Fruit fly (Drosophila melanogaster) whole organism, embryonic: ENCODE measurements around the gene CG2540.

ENCODE experiments used
- Atf3 ChIP-seq: fragments of 200-800 bp; sonication (Bioruptor generic); optimal IDR thresholded peaks from 3 replicates; lab custom pipeline; 2016; ENCODE audit warnings: missing biosample characterization, missing genetic modification characterization
- B-H1 ChIP-seq: fragments of 200-800 bp; sonication (Bioruptor generic); IDR thresholded peaks from 3 replicates; pipeline ENCODE4 v1.3.6; 2022; ENCODE audit warnings: missing biosample characterization, missing genetic modification characterization
- Bgb ChIP-seq: fragments of 200-800 bp; sonication (Bioruptor generic); IDR thresholded peaks from 2 replicates; pipeline ENCODE4 v1.3.6; 2022; ENCODE audit warnings: missing biosample characterization, missing genetic modification characterization; ENCODE audit not compliant: partially characterized antibody
- CG10209 ChIP-seq: fragments of 200-800 bp; sonication (Bioruptor generic); optimal IDR thresholded peaks from 3 replicates; lab custom pipeline; 2017; ENCODE audit warnings: missing biosample characterization, mild to moderate bottlenecking, missing genetic modification characterization, missing genetic modification reagents
- CG10543 ChIP-seq: fragments of 200-800 bp; sonication (Bioruptor generic); optimal IDR thresholded peaks from 3 replicates; lab custom pipeline; 2017; ENCODE audit warnings: missing biosample characterization, mild to moderate bottlenecking, missing genetic modification characterization, moderate library complexity
- CG11247 ChIP-seq: fragments of 200-800 bp; sonication (Bioruptor generic); IDR thresholded peaks from 2 replicates; pipeline ENCODE4 v1.3.6; 2022; ENCODE audit warnings: missing biosample characterization, missing genetic modification characterization
- CG11560 ChIP-seq: fragments of 200-800 bp; sonication (Bioruptor generic); IDR thresholded peaks from 3 replicates; pipeline ENCODE4 v1.3.6; 2022; ENCODE audit warnings: missing biosample characterization, missing genetic modification characterization
- CG12155 ChIP-seq: fragments of 200-800 bp; sonication (Bioruptor generic); optimal IDR thresholded peaks from 3 replicates; lab custom pipeline; 2016; ENCODE audit warnings: missing biosample characterization, missing genetic modification characterization
- CG12219 ChIP-seq: fragments of 200-800 bp; sonication (Bioruptor generic); optimal IDR thresholded peaks from 3 replicates; lab custom pipeline; 2018; ENCODE audit warnings: missing biosample characterization, mild to moderate bottlenecking, missing genetic modification characterization
- CG12659 ChIP-seq: fragments of 200-800 bp; sonication (Bioruptor generic); optimal IDR thresholded peaks from 3 replicates; lab custom pipeline; 2017; ENCODE audit warnings: mild to moderate bottlenecking, missing biosample characterization, missing genetic modification reagents, missing genetic modification characterization
- CG13894 ChIP-seq: fragments of 200-800 bp; sonication (Bioruptor generic); optimal IDR thresholded peaks from 3 replicates; lab custom pipeline; 2018; ENCODE audit warnings: missing biosample characterization, mild to moderate bottlenecking, missing genetic modification characterization, moderate library complexity
- CG17186 ChIP-seq: fragments of 200-800 bp; sonication (Bioruptor generic); optimal IDR thresholded peaks from 3 replicates; lab custom pipeline; 2017; ENCODE audit warnings: missing biosample characterization, missing genetic modification reagents, missing genetic modification characterization
- CG18619 ChIP-seq: fragments of 200-800 bp; sonication (Bioruptor generic); optimal IDR thresholded peaks from 3 replicates; lab custom pipeline; 2017; ENCODE audit warnings: missing biosample characterization, mild to moderate bottlenecking, missing genetic modification characterization
- CG31441 ChIP-seq: fragments of 200-800 bp; sonication (Bioruptor generic); IDR thresholded peaks from 2 replicates; pipeline ENCODE4 v1.3.6; 2022; ENCODE audit warnings: missing biosample characterization, missing genetic modification characterization
- CG32532 ChIP-seq: fragments of 200-800 bp; sonication (Bioruptor generic); IDR thresholded peaks from 2 replicates; pipeline ENCODE4 v1.3.6; 2022; ENCODE audit warnings: missing biosample characterization, missing genetic modification characterization
- CG4282 ChIP-seq: fragments of 200-800 bp; sonication (Bioruptor generic); optimal IDR thresholded peaks from 2 replicates; lab custom pipeline; 2016; ENCODE audit warnings: missing biosample characterization, missing genetic modification characterization
- CG6791 ChIP-seq: fragments of 200-800 bp; sonication (Bioruptor generic); IDR thresholded peaks from 3 replicates; pipeline ENCODE4 v1.3.6; 2022; ENCODE audit warnings: missing biosample characterization, missing genetic modification characterization; ENCODE audit not compliant: partially characterized antibody
- CG6854 ChIP-seq: fragments of 200-800 bp; sonication (Bioruptor generic); optimal IDR thresholded peaks from 3 replicates; lab custom pipeline; 2017; ENCODE audit warnings: missing biosample characterization, mild to moderate bottlenecking, missing genetic modification characterization
- CG7271 ChIP-seq: fragments of 200-800 bp; sonication (Bioruptor generic); optimal IDR thresholded peaks from 2 replicates; lab custom pipeline; 2018; ENCODE audit warnings: missing biosample characterization, mild to moderate bottlenecking, missing genetic modification characterization, moderate library complexity
- CG7745 ChIP-seq: fragments of 200-800 bp; sonication (Bioruptor generic); optimal IDR thresholded peaks from 2 replicates; lab custom pipeline; 2018; ENCODE audit warnings: missing biosample characterization, mild to moderate bottlenecking, missing genetic modification characterization, moderate library complexity
- CG7963 ChIP-seq: fragments of 200-800 bp; sonication (Bioruptor generic); IDR thresholded peaks from 3 replicates; pipeline ENCODE4 v1.3.6; 2022; ENCODE audit warnings: missing biosample characterization, missing genetic modification characterization; ENCODE audit not compliant: partially characterized antibody
- CG9817 ChIP-seq: fragments of 200-800 bp; sonication (Bioruptor generic); optimal IDR thresholded peaks from 2 replicates; lab custom pipeline; 2018; ENCODE audit warnings: missing biosample characterization, mild to moderate bottlenecking, missing genetic modification characterization, moderate library complexity
- CoRest ChIP-seq: fragments of 200-800 bp; sonication (Bioruptor generic); optimal IDR thresholded peaks from 3 replicates; lab custom pipeline; 2018; ENCODE audit warnings: missing biosample characterization, mild to moderate bottlenecking, missing genetic modification characterization, moderate library complexity
- Fer3 ChIP-seq: fragments of 200-800 bp; sonication (Bioruptor generic); optimal IDR thresholded peaks from 2 replicates; lab custom pipeline; 2018; ENCODE audit warnings: missing biosample characterization, mild to moderate bottlenecking, missing genetic modification characterization, moderate library complexity
- HmgD ChIP-seq: fragments of 200-800 bp; sonication (Bioruptor generic); optimal IDR thresholded peaks from 3 replicates; lab custom pipeline; 2016; ENCODE audit warnings: missing biosample characterization, missing genetic modification characterization
- HmgZ ChIP-seq: fragments of 200-800 bp; sonication (Bioruptor generic); optimal IDR thresholded peaks from 2 replicates; lab custom pipeline; 2018; ENCODE audit warnings: missing biosample characterization, mild to moderate bottlenecking, missing genetic modification characterization
- Hmr ChIP-seq: fragments of 200-800 bp; sonication (Bioruptor generic); optimal IDR thresholded peaks from 3 replicates; lab custom pipeline; 2017; ENCODE audit warnings: mild to moderate bottlenecking, missing biosample characterization, missing genetic modification reagents, missing genetic modification characterization
- Hr51 ChIP-seq, 2 experiments: fragments of 200-800 bp; sonication (Bioruptor generic); optimal IDR thresholded peaks; 2 replicates in 1 of 2; 3 replicates in 1 of 2; lab custom pipeline; 2016 to 2018; ENCODE audit warnings: missing biosample characterization in 2 of 2, missing genetic modification characterization in 2 of 2, mild to moderate bottlenecking in 1 of 2, moderate library complexity in 1 of 2
- Lhr ChIP-seq: fragments of 200-800 bp; sonication (Bioruptor generic); optimal IDR thresholded peaks from 3 replicates; lab custom pipeline; 2017; ENCODE audit warnings: mild to moderate bottlenecking, missing biosample characterization, missing genetic modification reagents, missing genetic modification characterization
- MBD-R2 ChIP-seq: fragments of 200-800 bp; sonication (Bioruptor generic); IDR thresholded peaks from 2 replicates; pipeline ENCODE4 v1.3.6; 2022; ENCODE audit warnings: missing biosample characterization, missing genetic modification characterization
- Meics ChIP-seq: fragments of 200-800 bp; sonication (Bioruptor generic); optimal IDR thresholded peaks from 2 replicates; lab custom pipeline; 2017; ENCODE audit warnings: missing biosample characterization, mild to moderate bottlenecking, missing genetic modification characterization
- Optix ChIP-seq: fragments of 200-800 bp; sonication (Bioruptor generic); IDR thresholded peaks from 3 replicates; pipeline ENCODE4 v1.3.6; 2022; ENCODE audit warnings: missing biosample characterization, missing genetic modification characterization
- Xrp1 ChIP-seq: fragments of 200-800 bp; sonication (Bioruptor generic); IDR thresholded peaks from 2 replicates; pipeline ENCODE4 v1.3.6; 2022; ENCODE audit warnings: missing biosample characterization, missing genetic modification characterization
- ap ChIP-seq: fragments of 200-800 bp; sonication (Bioruptor generic); IDR thresholded peaks from 2 replicates; pipeline ENCODE4 v1.3.6; 2022; ENCODE audit warnings: missing biosample characterization, missing genetic modification characterization
- btn ChIP-seq: fragments of 200-800 bp; sonication (Bioruptor generic); optimal IDR thresholded peaks from 2 replicates; lab custom pipeline; 2016; ENCODE audit warnings: missing biosample characterization, missing genetic modification characterization
- chn ChIP-seq: fragments of 200-800 bp; sonication (Bioruptor generic); optimal IDR thresholded peaks from 2 replicates; lab custom pipeline; 2016; ENCODE audit warnings: missing biosample characterization, missing genetic modification characterization
- crc ChIP-seq: fragments of 200-800 bp; sonication (Bioruptor generic); optimal IDR thresholded peaks from 2 replicates; lab custom pipeline; 2016; ENCODE audit warnings: missing biosample characterization, missing genetic modification characterization
- exex ChIP-seq: fragments of 200-800 bp; sonication (Bioruptor generic); optimal IDR thresholded peaks from 4 replicates; lab custom pipeline; 2018; ENCODE audit warnings: missing biosample characterization, mild to moderate bottlenecking, missing genetic modification characterization, moderate library complexity
- fd64A ChIP-seq: fragments of 200-800 bp; sonication (Bioruptor generic); optimal IDR thresholded peaks from 3 replicates; lab custom pipeline; 2018; ENCODE audit warnings: missing biosample characterization, mild to moderate bottlenecking, missing genetic modification characterization
- ind ChIP-seq: fragments of 200-800 bp; sonication (Bioruptor generic); optimal IDR thresholded peaks from 3 replicates; lab custom pipeline; 2016; ENCODE audit warnings: missing biosample characterization, missing genetic modification characterization
- inv ChIP-seq: fragments of 200-800 bp; sonication (Bioruptor generic); IDR thresholded peaks from 2 replicates; pipeline ENCODE4 v1.3.6; 2022; ENCODE audit warnings: missing biosample characterization, missing genetic modification characterization; ENCODE audit not compliant: partially characterized antibody
- lola ChIP-seq, 3 experiments: fragments of >200 bp in 2 of 3; fragments of 200-800 bp in 1 of 3; sonication (Bioruptor generic) in 1 of 3; optimal IDR thresholded peaks; 2 replicates each; lab custom pipeline; 2017 to 2019; ENCODE audit warnings: missing biosample characterization in 3 of 3, missing genetic modification characterization in 3 of 3, mild to moderate bottlenecking in 1 of 3, moderate library complexity in 1 of 3
- onecut ChIP-seq: fragments of 200-800 bp; sonication (Bioruptor generic); IDR thresholded peaks from 2 replicates; pipeline ENCODE4 v1.3.6; 2022; ENCODE audit warnings: missing biosample characterization, missing genetic modification characterization
- pan ChIP-seq, 4 experiments: fragments of >200 bp in 3 of 4; fragments of 200-800 bp in 1 of 4; sonication (Bioruptor generic) in 1 of 4; optimal IDR thresholded peaks in 3 of 4; IDR thresholded peaks in 1 of 4; 2 replicates each; pipeline versions ENCODE4 v1.3.6 to Lab custom; 2017 to 2022; ENCODE audit warnings: missing biosample characterization in 2 of 4, missing genetic modification characterization in 2 of 4, mixed read lengths in 1 of 4
- pho ChIP-seq: fragments of 200-800 bp; sonication (Bioruptor generic); optimal IDR thresholded peaks from 2 replicates; lab custom pipeline; 2016; ENCODE audit warnings: missing biosample characterization, missing genetic modification characterization
- salm ChIP-seq: fragments of 200-800 bp; sonication (Bioruptor generic); optimal IDR thresholded peaks from 2 replicates; lab custom pipeline; 2018; ENCODE audit warnings: missing biosample characterization, mild to moderate bottlenecking, missing genetic modification characterization
- sens ChIP-seq: fragments of 200-800 bp; sonication (Bioruptor generic); peaks from one replicate; lab custom pipeline; 2016; ENCODE audit warnings: missing biosample characterization, missing genetic modification characterization
- tio ChIP-seq: fragments of 200-800 bp; sonication (Bioruptor generic); optimal IDR thresholded peaks from 2 replicates; lab custom pipeline; 2017; ENCODE audit warnings: missing biosample characterization, missing genetic modification characterization, inconsistent platforms
- wdn ChIP-seq: fragments of 200-800 bp; sonication (Bioruptor generic); IDR thresholded peaks from 2 replicates; pipeline ENCODE4 v1.3.6; 2022; ENCODE audit warnings: missing biosample characterization, missing genetic modification characterization
- zfh2 ChIP-seq: fragments of 200-800 bp; sonication (Bioruptor generic); optimal IDR thresholded peaks from 2 replicates; lab custom pipeline; 2016; ENCODE audit warnings: missing biosample characterization, missing genetic modification characterization

Gene CG2540

dm6 chrX:12613248-12613805 is 16.4 kb upstream of the CG2540 start:
- no peak for TF ChIP-seq ind
- no peak for TF ChIP-seq CG9817 (tag; lab: Kevin White, UChicago)
- TF ChIP-seq CG11560 = no peak
- no peak for TF ChIP-seq CG18619 (GFP tag; lab: Kevin White, UChicago)
- no peak for TF ChIP-seq Optix (GFP tag; lab: Robert Waterston, UW)
- no peak for TF ChIP-seq Lhr (GFP tag; lab: Kevin White, UChicago)
- no peak for TF ChIP-seq crc (GFP tag; lab: Kevin White, UChicago)
- peak; percentile 1 for TF ChIP-seq Fer3
- TF ChIP-seq CG11247 = no peak
- TF ChIP-seq Bgb (GFP tag; lab: Robert Waterston, UW) = no peak
- TF ChIP-seq HmgZ (tag; lab: Kevin White, UChicago) = no peak
- TF ChIP-seq fd64A (GFP tag; lab: Kevin White, UChicago) = no peak
- no peak for TF ChIP-seq B-H1 (GFP tag; lab: Robert Waterston, UW)
- TF ChIP-seq tio (GFP tag; lab: Kevin White, UChicago) = no peak
- TF ChIP-seq Hr51 (GFP tag; optimal IDR thresholded peaks at IDR 0.05; lab: Kevin White, UChicago) = peak in 1 of 2 experiments; percentile 20
- TF ChIP-seq Atf3 (GFP tag; lab: Kevin White, UChicago) = no peak
- no peak for TF ChIP-seq CG32532 (GFP tag; lab: Robert Waterston, UW)
- TF ChIP-seq pho (GFP tag; lab: Kevin White, UChicago) = no peak
- TF ChIP-seq Hmr (GFP tag; lab: Kevin White, UChicago) = peak; percentile 8
- no peak for TF ChIP-seq CG12219
- TF ChIP-seq inv (GFP tag; lab: Robert Waterston, UW) = no peak
- TF ChIP-seq sens (GFP tag; lab: Kevin White, UChicago) = no peak
- peak; percentile 30 for TF ChIP-seq exex (tag; lab: Kevin White, UChicago)
- TF ChIP-seq CG31441 (GFP tag; lab: Robert Waterston, UW) = no peak
- TF ChIP-seq ap (GFP tag; lab: Robert Waterston, UW) = no peak
- TF ChIP-seq onecut (GFP tag; lab: Robert Waterston, UW) = no peak
- TF ChIP-seq CG7745 (tag; lab: Kevin White, UChicago) = no peak
- TF ChIP-seq CG17186 = no peak
- no peak for TF ChIP-seq lola (GFP tag; optimal IDR thresholded peaks at IDR 0.05; lab: Kevin White, UChicago)
- no peak for TF ChIP-seq CG6791 (GFP tag; lab: Robert Waterston, UW)
- no peak for TF ChIP-seq wdn
- TF ChIP-seq CG4282 (GFP tag; lab: Kevin White, UChicago) = no peak
- no peak for TF ChIP-seq CG12155 (GFP tag; lab: Kevin White, UChicago)
- TF ChIP-seq Xrp1 (GFP tag; lab: Robert Waterston, UW) = peak; percentile 18; the same call in 1 of the 2 replicates
- no peak for TF ChIP-seq chn (GFP tag; lab: Kevin White, UChicago)
- TF ChIP-seq CG6854 (GFP tag; lab: Kevin White, UChicago) = no peak
- no peak for TF ChIP-seq CG7271 (tag; lab: Kevin White, UChicago)
- TF ChIP-seq CG13894 (tag; lab: Kevin White, UChicago) = no peak
- TF ChIP-seq Meics = peak; percentile 27
- TF ChIP-seq CG10543 (GFP tag; lab: Kevin White, UChicago) = no peak
- no peak for TF ChIP-seq CoRest (tag; lab: Kevin White, UChicago)
- TF ChIP-seq CG7963 (GFP tag; lab: Robert Waterston, UW) = no peak
- no peak for TF ChIP-seq salm
- TF ChIP-seq CG12659 (GFP tag; lab: Kevin White, UChicago) = no peak
- TF ChIP-seq MBD-R2 (GFP tag; lab: Robert Waterston, UW) = no peak
- TF ChIP-seq btn = no peak
- no peak for TF ChIP-seq zfh2 (GFP tag; lab: Kevin White, UChicago)
- TF ChIP-seq HmgD (GFP tag; lab: Kevin White, UChicago) = no peak
- TF ChIP-seq pan (optimal IDR thresholded peaks at IDR 0.05; lab: Kevin White, UChicago) = no peak
- no peak for TF ChIP-seq pan (GFP tag; optimal IDR thresholded peaks at IDR 0.05 in 1 of 2, IDR thresholded peaks at IDR 0.05 in 1 of 2)
- TF ChIP-seq CG10209 (GFP tag; lab: Kevin White, UChicago) = no peak
